Worm (Caenorhabditis elegans): ENCODE measurements around the gene acr-7.

DNA sequence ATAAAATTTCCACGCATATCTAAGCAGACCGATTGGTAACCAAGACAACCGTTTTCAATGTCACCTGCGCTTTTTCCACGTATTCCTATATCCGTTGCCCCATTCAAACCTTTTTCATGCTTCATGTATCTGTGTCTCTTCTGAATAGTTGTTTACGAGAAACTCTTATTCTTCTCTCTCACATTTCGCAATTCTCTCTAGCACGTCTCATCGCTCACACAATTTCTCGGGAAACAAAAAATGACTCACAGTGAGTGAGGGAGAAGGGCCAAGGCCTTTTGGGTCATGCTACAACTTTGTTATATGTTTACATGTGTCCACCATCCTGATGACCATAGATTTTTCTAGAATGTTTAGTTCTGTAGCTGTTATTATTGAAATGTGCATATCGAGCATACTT is 37.7 kb upstream of the acr-7 start:
- TF ChIP-seq him-1 (tag; optimal IDR thresholded peaks at IDR 0.05) (no peak), dao-5 (tag; optimal IDR thresholded peaks at IDR 0.05) (no peak)

Data from whole organism, L4/young adult.